Fruit fly (Drosophila melanogaster): ENCODE data around the gene CAH9.

- TF ChIP-seq EcR (GFP tag; optimal IDR thresholded peaks at IDR 0.05): no peak
- TF ChIP-seq pan (optimal IDR thresholded peaks at IDR 0.05): no peak
- TF ChIP-seq usp (GFP tag; optimal IDR thresholded peaks at IDR 0.05): no peak
- no peak for TF ChIP-seq psq (optimal IDR thresholded peaks at IDR 0.05)
- no peak for TF ChIP-seq CG8478 (optimal IDR thresholded peaks at IDR 0.05)
- no peak for TF ChIP-seq Dll (optimal IDR thresholded peaks at IDR 0.05)
Observed at dm6 chr3R:27135692-27136641, 30.0 kb upstream of the CAH9 start.
